Fruit fly (Drosophila melanogaster) whole organism: ENCODE measurements around the gene Trmt112.

Experiments used
- CG8478 ChIP-seq: fragments of >200 bp; optimal IDR thresholded peaks from 2 replicates; lab custom pipeline; 2018; ENCODE audit warnings: inconsistent platforms
- psq ChIP-seq: fragments of >200 bp; optimal IDR thresholded peaks from 2 replicates; lab custom pipeline; 2017

DNA sequence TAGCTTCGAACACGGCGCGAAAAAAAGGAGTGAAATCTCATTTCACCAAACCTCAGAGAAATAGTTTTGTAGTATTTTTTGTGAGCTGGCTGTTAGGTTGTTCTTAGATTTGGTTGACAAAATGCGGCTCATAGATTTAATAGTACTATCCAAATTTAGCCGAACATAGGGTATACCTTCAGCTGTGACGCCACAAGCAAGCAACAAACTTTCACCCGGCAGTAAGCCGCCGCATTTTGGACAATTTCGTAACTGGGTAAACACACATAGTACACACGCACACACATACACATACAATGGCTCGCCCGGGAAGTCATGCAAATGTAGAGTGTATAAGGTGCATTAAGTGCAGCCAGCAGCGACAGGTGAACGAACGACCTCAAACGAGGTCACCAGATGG, 42.6 kb upstream of the Trmt112 start:
- no peak for TF ChIP-seq psq (lab: Kevin White, UChicago)
- TF ChIP-seq CG8478 = no peak
